Worm (Caenorhabditis elegans) whole organism, L3 larva: Measurements from ENCODE around the gene K03B4.1.

Source experiments
- R02D3.7 ChIP-seq: fragments of 150-350 bp; optimal IDR thresholded peaks from 2 replicates; lab custom pipeline; 2014; ENCODE audit warnings: missing biosample characterization, missing genetic modification characterization
- ZK546.5 ChIP-seq: sonication (generic microtip); optimal IDR thresholded peaks from 2 replicates; lab custom pipeline; 2017; ENCODE audit warnings: missing biosample characterization, missing genetic modification characterization
- aly-2 ChIP-seq: fragments of 150-350 bp; optimal IDR thresholded peaks from 2 replicates; lab custom pipeline; 2014; ENCODE audit warnings: missing biosample characterization, missing genetic modification characterization
- ama-1 ChIP-seq: fragments of 150-350 bp; optimal IDR thresholded peaks from 2 replicates; lab custom pipeline; 2018
- ceh-16 ChIP-seq: sonication (generic microtip); optimal IDR thresholded peaks from 2 replicates; lab custom pipeline; 2017; ENCODE audit warnings: missing biosample characterization, missing genetic modification characterization
- ceh-28 ChIP-seq: fragments of 150-350 bp; optimal IDR thresholded peaks from 2 replicates; lab custom pipeline; 2014; ENCODE audit warnings: missing biosample characterization, missing genetic modification reagents, missing genetic modification characterization
- ceh-9 ChIP-seq: sonication (generic microtip); optimal IDR thresholded peaks from 2 replicates; lab custom pipeline; 2018; ENCODE audit warnings: missing biosample characterization, missing genetic modification characterization
- egl-27 ChIP-seq: sonication (generic microtip); optimal IDR thresholded peaks from 4 replicates; lab custom pipeline; 2017; ENCODE audit warnings: missing biosample characterization, missing genetic modification reagents, missing genetic modification characterization
- egl-5 ChIP-seq: fragments of 150-350 bp; optimal IDR thresholded peaks from 2 replicates; lab custom pipeline; 2017; ENCODE audit warnings: missing biosample characterization, missing genetic modification reagents, missing genetic modification characterization, inconsistent platforms
- elt-1 ChIP-seq: fragments of 150-350 bp; optimal IDR thresholded peaks from 2 replicates; lab custom pipeline; 2014; ENCODE audit warnings: missing biosample characterization, missing genetic modification characterization
- elt-2 ChIP-seq: sonication (generic microtip); optimal IDR thresholded peaks from 2 replicates; lab custom pipeline; 2016; ENCODE audit warnings: missing genetic modification reagents, mild to moderate bottlenecking, missing genetic modification characterization, missing compliant biosample characterization
- elt-3 ChIP-seq, 3 experiments: fragments of 150-350 bp in 1 of 3; sonication (generic microtip) in 2 of 3; optimal IDR thresholded peaks; 2 replicates in 2 of 3; 4 replicates in 1 of 3; lab custom pipeline; 2014 to 2017; ENCODE audit warnings: missing biosample characterization in 3 of 3, missing genetic modification characterization in 3 of 3
- eor-1 ChIP-seq, 2 experiments: fragments of 150-350 bp; optimal IDR thresholded peaks; 2 replicates each; lab custom pipeline; 2014 to 2018; ENCODE audit warnings: missing biosample characterization in 2 of 2, missing genetic modification characterization in 2 of 2
- fos-1 ChIP-seq: fragments of 150-350 bp; optimal IDR thresholded peaks from 2 replicates; lab custom pipeline; 2014; ENCODE audit warnings: missing biosample characterization, missing genetic modification characterization
- hmg-11 ChIP-seq: sonication (generic microtip); optimal IDR thresholded peaks from 2 replicates; lab custom pipeline; 2016; ENCODE audit warnings: missing genetic modification characterization, missing compliant biosample characterization
- jun-1 ChIP-seq: fragments of 150-350 bp; optimal IDR thresholded peaks from 2 replicates; lab custom pipeline; 2014; ENCODE audit warnings: missing biosample characterization, missing genetic modification reagents, missing genetic modification characterization
- lin-39 ChIP-seq: fragments of 150-350 bp; optimal IDR thresholded peaks from 2 replicates; lab custom pipeline; 2018; ENCODE audit warnings: missing biosample characterization, missing genetic modification reagents, missing genetic modification characterization
- lsy-12 ChIP-seq: sonication (generic microtip); optimal IDR thresholded peaks from 2 replicates; lab custom pipeline; 2016; ENCODE audit warnings: mild to moderate bottlenecking, missing genetic modification characterization, missing compliant biosample characterization
- mdl-1 ChIP-seq: fragments of 150-350 bp; optimal IDR thresholded peaks from 2 replicates; lab custom pipeline; 2014; ENCODE audit warnings: missing biosample characterization, missing genetic modification characterization
- nfya-1 ChIP-seq: sonication (generic microtip); optimal IDR thresholded peaks from 2 replicates; lab custom pipeline; 2017; ENCODE audit warnings: missing genetic modification characterization, mild to moderate bottlenecking, missing compliant biosample characterization, antibody characterized with exemption, moderate library complexity; ENCODE audit not compliant: insufficient read depth
- nhr-11 ChIP-seq: fragments of 150-350 bp; optimal IDR thresholded peaks from 2 replicates; lab custom pipeline; 2014; ENCODE audit warnings: missing biosample characterization, missing genetic modification characterization
- nhr-12 ChIP-seq: fragments of 150-350 bp; optimal IDR thresholded peaks from 2 replicates; lab custom pipeline; 2014; ENCODE audit warnings: missing biosample characterization, missing genetic modification characterization
- nhr-23 ChIP-seq: fragments of 150-350 bp; optimal IDR thresholded peaks from 2 replicates; lab custom pipeline; 2014; ENCODE audit warnings: missing biosample characterization, missing genetic modification reagents, missing genetic modification characterization
- nhr-25 ChIP-seq: sonication (generic microtip); optimal IDR thresholded peaks from 2 replicates; lab custom pipeline; 2017; ENCODE audit warnings: missing biosample characterization, missing genetic modification characterization
- nhr-28 ChIP-seq: fragments of 150-350 bp; optimal IDR thresholded peaks from 2 replicates; lab custom pipeline; 2014; ENCODE audit warnings: missing biosample characterization, missing genetic modification characterization
- nhr-67 ChIP-seq: fragments of 150-350 bp; optimal IDR thresholded peaks from 2 replicates; lab custom pipeline; 2014; ENCODE audit warnings: missing biosample characterization, missing genetic modification characterization
- nhr-76 ChIP-seq: fragments of 150-350 bp; sonication (generic microtip); optimal IDR thresholded peaks from 5 replicates; lab custom pipeline; 2014; ENCODE audit warnings: missing biosample characterization, missing genetic modification characterization
- pha-4 ChIP-seq: fragments of 150-350 bp; optimal IDR thresholded peaks from 2 replicates; lab custom pipeline; 2014; ENCODE audit warnings: missing biosample characterization, missing genetic modification reagents, missing genetic modification characterization
- sea-2 ChIP-seq: fragments of 150-350 bp; sonication (generic microtip); optimal IDR thresholded peaks from 4 replicates; lab custom pipeline; 2014; ENCODE audit warnings: missing biosample characterization, missing genetic modification reagents, missing genetic modification characterization
- skn-1 ChIP-seq: fragments of 150-350 bp; optimal IDR thresholded peaks from 2 replicates; lab custom pipeline; 2014; ENCODE audit warnings: missing biosample characterization, missing genetic modification characterization
- snpc-4 ChIP-seq: fragments of 150-350 bp; optimal IDR thresholded peaks from 2 replicates; lab custom pipeline; 2014; ENCODE audit warnings: missing biosample characterization, missing genetic modification characterization
- tbx-2 ChIP-seq: sonication (generic microtip); optimal IDR thresholded peaks from 2 replicates; lab custom pipeline; 2016; ENCODE audit warnings: mild to moderate bottlenecking, missing genetic modification characterization, missing compliant biosample characterization
- unc-39 ChIP-seq: sonication (generic microtip); optimal IDR thresholded peaks from 4 replicates; lab custom pipeline; 2017; ENCODE audit warnings: missing biosample characterization, missing genetic modification characterization
- unc-62 ChIP-seq: fragments of 150-350 bp; sonication (generic microtip); optimal IDR thresholded peaks from 4 replicates; lab custom pipeline; 2014; ENCODE audit warnings: missing biosample characterization, missing genetic modification reagents, missing genetic modification characterization
- zag-1 ChIP-seq: fragments of 150-350 bp; optimal IDR thresholded peaks from 2 replicates; lab custom pipeline; 2014; ENCODE audit warnings: missing biosample characterization, missing genetic modification characterization
- ztf-4 ChIP-seq: fragments of 150-350 bp; optimal IDR thresholded peaks from 2 replicates; lab custom pipeline; 2014; ENCODE audit warnings: missing biosample characterization, missing genetic modification characterization

K03B4.1 gene

DNA sequence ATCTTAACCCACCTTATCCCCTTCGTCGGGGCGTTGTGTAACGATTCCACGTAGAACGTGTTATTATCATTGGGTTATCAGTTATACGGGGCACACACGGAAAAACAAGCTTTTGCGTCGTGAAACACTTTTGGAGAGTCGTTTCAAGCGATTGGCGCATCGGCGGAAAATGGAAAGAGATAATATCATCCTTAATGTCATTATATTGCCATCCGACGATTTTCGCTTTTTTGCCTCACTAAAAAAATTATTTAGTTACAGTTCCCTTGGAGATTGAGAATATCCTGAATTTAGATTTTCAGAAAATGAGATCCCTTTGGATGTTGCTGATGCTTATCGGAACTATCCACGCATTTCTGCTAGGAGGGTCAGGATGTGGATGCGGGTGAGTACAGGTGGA is 40.6 kb upstream of the K03B4.1 start, which contains the start of gene F41F3.8:
TSS of gene F41F3.8 (plus strand) at position 301 of the 400 bp plus-strand sequence.
- no peak for TF ChIP-seq lin-39
- TF ChIP-seq R02D3.7 = no peak
- TF ChIP-seq elt-3 (tag; optimal IDR thresholded peaks at IDR 0.05; lab: Kevin White, UChicago) = peak in 1 of 3 experiments; percentile 20

DNA sequence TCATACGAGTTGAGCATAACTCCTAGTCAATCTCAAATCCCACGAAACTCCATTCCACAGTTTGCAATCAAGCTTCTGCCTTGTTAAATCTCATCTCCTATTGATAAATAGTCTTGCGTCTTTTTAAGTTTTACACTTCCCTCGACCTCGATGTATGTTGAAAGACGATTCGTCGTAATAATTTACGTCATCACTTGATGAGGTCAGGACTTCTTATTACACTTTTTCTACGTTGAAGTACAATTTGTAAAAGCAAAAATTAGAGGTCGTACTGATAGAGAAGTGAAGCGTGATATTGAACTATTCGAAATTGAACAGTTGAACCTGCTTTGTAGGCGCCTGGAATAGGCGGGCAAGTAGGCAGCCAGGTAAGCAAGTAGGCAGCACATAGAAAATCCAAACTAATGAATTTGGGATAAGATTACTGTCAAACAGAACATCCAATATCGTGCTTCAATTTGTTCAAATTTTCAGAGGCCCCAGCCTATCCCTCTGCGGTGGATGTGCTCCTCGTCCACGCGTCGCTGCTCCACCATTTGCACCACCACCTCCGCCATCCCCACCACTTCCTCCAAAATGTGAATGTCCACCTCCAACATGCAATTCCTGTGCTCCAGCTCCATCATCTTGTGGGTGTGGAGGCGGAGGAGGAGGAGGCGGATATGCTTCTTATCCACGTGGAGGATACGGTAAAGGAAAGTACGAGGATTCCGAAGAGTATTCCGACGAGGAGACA is 39.3 kb upstream of the K03B4.1 start:
- no peak for TF ChIP-seq nhr-12 (tag; lab: Kevin White, UChicago)
- TF ChIP-seq nhr-25 = peak; percentile 80
- TF ChIP-seq, all 47 proteins: peak for 1

DNA sequence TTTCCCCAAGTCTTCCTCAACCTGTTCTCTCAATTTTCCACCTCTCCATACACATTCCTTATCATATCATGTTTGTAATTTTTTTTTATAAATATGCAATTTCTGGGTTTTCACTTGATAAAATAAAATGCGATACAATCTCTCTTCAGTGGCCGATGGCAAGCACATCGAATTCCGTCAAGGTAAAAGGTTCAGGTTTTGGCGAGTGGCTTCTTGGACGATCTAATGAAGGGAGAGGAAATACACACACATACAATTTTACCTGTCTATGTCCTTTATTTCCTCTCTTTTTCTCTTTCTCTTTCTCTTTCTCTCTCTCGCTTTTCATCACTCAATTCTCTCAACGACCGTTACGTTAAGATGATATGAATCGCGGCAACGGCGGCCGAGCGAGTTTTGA is 37.6 kb upstream of the K03B4.1 start:
- TF ChIP-seq ama-1 (lab: Kevin White, UChicago) = no peak
- no peak for TF ChIP-seq lin-39
- no peak for TF ChIP-seq skn-1 (tag; lab: Kevin White, UChicago)
- peak; percentile 2 for TF ChIP-seq nfya-1 (tag; lab: Kevin White, UChicago)
- TF ChIP-seq egl-5 (tag; lab: Kevin White, UChicago) = no peak
- TF ChIP-seq elt-1 (tag; lab: Kevin White, UChicago) = peak; percentile 33
- TF ChIP-seq nhr-76 (tag; lab: Kevin White, UChicago) = no peak
- no peak for TF ChIP-seq fos-1 (tag; lab: Kevin White, UChicago)
- no peak for TF ChIP-seq pha-4
- TF ChIP-seq nhr-25 = peak; percentile 89
- TF ChIP-seq eor-1 (tag; optimal IDR thresholded peaks at IDR 0.05; lab: Kevin White, UChicago) = no peak
- no peak for TF ChIP-seq unc-62 (GFP tag; lab: Kevin White, UChicago)
- TF ChIP-seq elt-2 = peak; percentile 40
- no peak for TF ChIP-seq egl-27
- no peak for TF ChIP-seq snpc-4 (tag; lab: Kevin White, UChicago)
- TF ChIP-seq ceh-9 = no peak
- no peak for TF ChIP-seq ceh-16 (tag; lab: Kevin White, UChicago)
- no peak for TF ChIP-seq jun-1 (tag; lab: Kevin White, UChicago)
- no peak for TF ChIP-seq unc-39 (tag; lab: Kevin White, UChicago)
- no peak for TF ChIP-seq R02D3.7
- no peak for TF ChIP-seq ZK546.5 (tag; lab: Kevin White, UChicago)
- TF ChIP-seq tbx-2 = no peak
- TF ChIP-seq elt-3 (tag; optimal IDR thresholded peaks at IDR 0.05; lab: Kevin White, UChicago) = peak in 1 of 3 experiments; percentile 74
- TF ChIP-seq nhr-67 (tag; lab: Kevin White, UChicago) = no peak
- TF ChIP-seq lsy-12 (tag; lab: Kevin White, UChicago) = no peak
- no peak for TF ChIP-seq ztf-4 (tag; lab: Kevin White, UChicago)

DNA sequence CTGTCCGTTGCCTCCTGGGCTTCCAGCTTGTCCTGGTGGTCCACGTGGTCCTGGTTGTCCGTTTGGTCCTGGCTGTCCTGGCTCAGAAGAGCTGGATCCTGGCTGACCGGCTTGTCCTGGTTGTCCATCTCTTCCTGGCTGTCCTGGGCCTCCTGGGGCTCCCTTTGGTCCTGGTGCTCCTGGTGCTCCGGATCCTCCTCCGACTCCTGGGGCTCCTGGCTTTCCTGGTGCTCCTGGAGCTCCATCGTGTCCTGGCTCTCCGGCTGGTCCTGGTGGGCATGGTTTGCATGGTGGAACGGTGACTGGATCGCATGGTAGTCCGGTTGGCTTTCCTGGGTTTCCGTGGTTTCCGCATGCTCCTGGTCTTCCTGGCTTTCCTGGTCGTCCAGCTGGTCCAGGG is 36.0 kb upstream of the K03B4.1 start:
- TF ChIP-seq mdl-1 (tag; lab: Kevin White, UChicago) (no peak), elt-3 (tag; optimal IDR thresholded peaks at IDR 0.05; lab: Kevin White, UChicago) (no peak), aly-2 (tag; lab: Kevin White, UChicago) (no peak), unc-62 (GFP tag; lab: Kevin White, UChicago) (no peak)
- TF ChIP-seq, all 47 proteins: peak for 0

DNA sequence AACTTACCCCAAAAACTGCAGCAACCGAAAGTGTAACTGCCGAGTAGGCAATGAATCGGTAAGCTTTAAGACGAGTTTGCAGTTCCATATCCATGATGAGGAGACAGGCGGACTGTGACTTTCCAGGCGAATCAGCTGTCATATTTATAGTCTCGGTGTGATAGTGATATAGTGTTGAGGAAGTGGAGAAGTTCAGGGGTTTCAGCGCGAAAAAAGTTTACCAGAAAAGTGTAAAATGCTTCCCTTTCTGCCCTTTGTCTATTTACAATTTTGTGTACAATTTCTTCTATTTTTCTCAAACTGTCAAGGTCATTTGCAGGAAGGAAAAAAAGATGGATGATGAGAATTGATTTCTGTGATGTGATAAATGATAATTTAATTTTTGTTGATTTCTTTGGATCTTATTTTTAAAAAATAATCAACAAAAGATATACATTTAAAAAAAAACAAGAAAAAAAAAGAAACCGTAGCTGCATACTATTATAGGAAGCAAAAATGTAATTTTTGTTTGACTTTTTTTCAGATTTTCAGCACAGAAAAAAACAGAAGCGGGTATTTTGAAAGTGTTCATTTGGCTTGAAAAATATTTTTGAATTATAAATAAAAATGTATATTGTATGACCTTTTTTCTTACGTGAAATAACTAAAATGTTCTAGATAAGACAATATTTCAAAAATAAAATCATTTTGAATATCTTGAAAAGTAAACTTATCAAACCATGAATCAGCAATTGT is 35.1 kb upstream of the K03B4.1 start, which contains the start of the genes col-139 and F41F3.1:
TSS of gene col-139 (minus strand) at position 101 of the 735 bp plus-strand sequence.
TSS of gene F41F3.1 (plus strand) at position 685 of the 735 bp plus-strand sequence.
- TF ChIP-seq elt-1 (tag; lab: Kevin White, UChicago) (no peak), zag-1 (tag; lab: Kevin White, UChicago) (no peak), aly-2 (tag; lab: Kevin White, UChicago) (no peak), nhr-11 (tag; lab: Kevin White, UChicago) (no peak), tbx-2 (no peak), ceh-9 (no peak), ZK546.5 (tag; lab: Kevin White, UChicago) (no peak), snpc-4 (tag; lab: Kevin White, UChicago) (no peak), nhr-67 (tag; lab: Kevin White, UChicago) (no peak), egl-5 (tag; lab: Kevin White, UChicago) (no peak), nhr-28 (tag; lab: Kevin White, UChicago) (no peak), unc-62 (GFP tag; lab: Kevin White, UChicago) (no peak), jun-1 (tag; lab: Kevin White, UChicago) (no peak), nhr-76 (tag; lab: Kevin White, UChicago) (no peak), nhr-23 (tag; lab: Kevin White, UChicago) (no peak), eor-1 (tag; optimal IDR thresholded peaks at IDR 0.05; lab: Kevin White, UChicago) (no peak), ceh-28 (no peak), hmg-11 (tag; lab: Kevin White, UChicago) (no peak), sea-2 (no peak)
